Fruit fly (Drosophila melanogaster) whole organism, embryonic: ENCODE data around the gene CG15019.
A peak's percentile ranks its signal among the peaks of the same experiment; 100 is the strongest.

Source experiments
- BEAF-32 ChIP-seq: fragments of 200-800 bp; sonication (Bioruptor generic); optimal IDR thresholded peaks from 3 replicates; lab custom pipeline; 2017; ENCODE audit warnings: missing biosample characterization, missing genetic modification characterization, mild to moderate bottlenecking, moderate library complexity, missing genetic modification reagents
- CG10654 ChIP-seq: fragments of 200-800 bp; sonication (Bioruptor generic); optimal IDR thresholded peaks from 2 replicates; lab custom pipeline; 2016; ENCODE audit warnings: missing biosample characterization, missing genetic modification characterization
- CG11247 ChIP-seq: fragments of 200-800 bp; sonication (Bioruptor generic); IDR thresholded peaks from 2 replicates; pipeline ENCODE4 v1.3.6; 2022; ENCODE audit warnings: missing biosample characterization, missing genetic modification characterization
- CG11723 ChIP-seq: fragments of 200-800 bp; sonication (Bioruptor generic); optimal IDR thresholded peaks from 2 replicates; lab custom pipeline; 2017; ENCODE audit warnings: missing biosample characterization, mild to moderate bottlenecking, missing genetic modification characterization
- CG12299 ChIP-seq: fragments of 200-800 bp; sonication (Bioruptor generic); optimal IDR thresholded peaks from 2 replicates; lab custom pipeline; 2018; ENCODE audit warnings: missing biosample characterization, mild to moderate bottlenecking, missing genetic modification characterization
- CG15514 ChIP-seq: fragments of 200-800 bp; sonication (Bioruptor generic); optimal IDR thresholded peaks from 3 replicates; lab custom pipeline; 2017; ENCODE audit warnings: missing biosample characterization, missing genetic modification characterization, mild to moderate bottlenecking, moderate library complexity, missing genetic modification reagents
- CG1602 ChIP-seq: fragments of 200-800 bp; sonication (Bioruptor generic); optimal IDR thresholded peaks from 3 replicates; lab custom pipeline; 2016; ENCODE audit warnings: missing biosample characterization, missing genetic modification characterization
- CG17568 ChIP-seq: fragments of 200-800 bp; sonication (Bioruptor generic); optimal IDR thresholded peaks from 2 replicates; lab custom pipeline; 2018; ENCODE audit warnings: missing biosample characterization, mild to moderate bottlenecking, missing genetic modification characterization, moderate library complexity
- CG2712 ChIP-seq: fragments of 200-800 bp; optimal IDR thresholded peaks from 3 replicates; lab custom pipeline; 2019; ENCODE audit warnings: missing biosample characterization, mild to moderate bottlenecking, missing genetic modification characterization, moderate library complexity
- CG2875 ChIP-seq: fragments of 200-800 bp; sonication (Bioruptor generic); optimal IDR thresholded peaks from 2 replicates; lab custom pipeline; 2017; ENCODE audit warnings: missing biosample characterization, mild to moderate bottlenecking, missing genetic modification characterization, missing genetic modification reagents
- CG31224 ChIP-seq: fragments of 200-800 bp; sonication (Bioruptor generic); IDR thresholded peaks from 2 replicates; pipeline ENCODE4 v1.3.6; 2022; ENCODE audit warnings: missing biosample characterization, missing genetic modification characterization
- CG34224 ChIP-seq: fragments of 200-800 bp; sonication (Bioruptor generic); IDR thresholded peaks from 3 replicates; pipeline ENCODE4 v1.3.6; 2022; ENCODE audit warnings: missing biosample characterization, missing genetic modification characterization; ENCODE audit not compliant: partially characterized antibody
- CG4282 ChIP-seq: fragments of 200-800 bp; sonication (Bioruptor generic); optimal IDR thresholded peaks from 2 replicates; lab custom pipeline; 2016; ENCODE audit warnings: missing biosample characterization, missing genetic modification characterization
- CG4617 ChIP-seq: fragments of 200-800 bp; sonication (Bioruptor generic); optimal IDR thresholded peaks from 3 replicates; lab custom pipeline; 2016; ENCODE audit warnings: missing biosample characterization, missing genetic modification characterization, borderline replicate concordance
- CG4820 ChIP-seq: fragments of 200-800 bp; sonication (Bioruptor generic); optimal IDR thresholded peaks from 3 replicates; lab custom pipeline; 2016; ENCODE audit warnings: missing biosample characterization, missing genetic modification characterization
- CG5953 ChIP-seq: fragments of 200-800 bp; sonication (Bioruptor generic); IDR thresholded peaks from 2 replicates; pipeline ENCODE4 v1.3.6; 2022; ENCODE audit warnings: missing biosample characterization, missing genetic modification characterization
- CG7928 ChIP-seq: fragments of 200-800 bp; sonication (Bioruptor generic); optimal IDR thresholded peaks from 2 replicates; lab custom pipeline; 2017; ENCODE audit warnings: missing biosample characterization, mild to moderate bottlenecking, missing genetic modification characterization
- CG9876 ChIP-seq: fragments of 200-800 bp; sonication (Bioruptor generic); optimal IDR thresholded peaks from 2 replicates; lab custom pipeline; 2016; ENCODE audit warnings: missing biosample characterization, missing genetic modification characterization
- Dip3 ChIP-seq: fragments of 200-800 bp; sonication (Bioruptor generic); optimal IDR thresholded peaks from 3 replicates; lab custom pipeline; 2016; ENCODE audit warnings: missing biosample characterization, missing genetic modification characterization
- Fer1 ChIP-seq: fragments of 200-800 bp; sonication (Bioruptor generic); optimal IDR thresholded peaks from 2 replicates; lab custom pipeline; 2017; ENCODE audit warnings: missing biosample characterization, mild to moderate bottlenecking, missing genetic modification characterization
- Hr3 ChIP-seq: fragments of 200-800 bp; sonication (Bioruptor generic); optimal IDR thresholded peaks from 3 replicates; lab custom pipeline; 2016; ENCODE audit warnings: missing biosample characterization, missing genetic modification characterization
- Med ChIP-seq: fragments of 200-800 bp; sonication (Bioruptor generic); peaks from one replicate; lab custom pipeline; 2016; ENCODE audit warnings: missing biosample characterization, missing genetic modification characterization, mild to moderate bottlenecking, inconsistent platforms, moderate library complexity
- Mes4 ChIP-seq: fragments of 200-800 bp; sonication (Bioruptor generic); optimal IDR thresholded peaks from 2 replicates; lab custom pipeline; 2016; ENCODE audit warnings: missing biosample characterization, missing genetic modification characterization
- NC2α ChIP-seq: fragments of 200-800 bp; sonication (Bioruptor generic); optimal IDR thresholded peaks from 2 replicates; lab custom pipeline; 2016; ENCODE audit warnings: missing biosample characterization, missing genetic modification characterization
- NK7.1 ChIP-seq: fragments of 200-800 bp; sonication (Bioruptor generic); optimal IDR thresholded peaks from 3 replicates; lab custom pipeline; 2016; ENCODE audit warnings: missing biosample characterization, missing genetic modification characterization
- NfI ChIP-seq: fragments of 200-800 bp; sonication (Bioruptor generic); optimal IDR thresholded peaks from 3 replicates; lab custom pipeline; 2018; ENCODE audit warnings: missing biosample characterization, mild to moderate bottlenecking, missing genetic modification characterization, moderate library complexity
- Oaz ChIP-seq: fragments of 200-800 bp; sonication (Bioruptor generic); IDR thresholded peaks from 2 replicates; pipeline ENCODE4 v1.3.6; 2022; ENCODE audit warnings: missing biosample characterization, missing genetic modification characterization
- PHDP ChIP-seq: fragments of 200-800 bp; sonication (Bioruptor generic); optimal IDR thresholded peaks from 3 replicates; lab custom pipeline; 2018; ENCODE audit warnings: missing biosample characterization, mild to moderate bottlenecking, missing genetic modification characterization, moderate library complexity
- Six4 ChIP-seq: fragments of 200-800 bp; sonication (Bioruptor generic); optimal IDR thresholded peaks from 2 replicates; lab custom pipeline; 2016; ENCODE audit warnings: missing biosample characterization, missing genetic modification characterization
- Sox102F ChIP-seq: fragments of 200-800 bp; sonication (Bioruptor generic); optimal IDR thresholded peaks from 2 replicates; lab custom pipeline; 2018; ENCODE audit warnings: missing biosample characterization, mild to moderate bottlenecking, missing genetic modification characterization, moderate library complexity
- Sry-δ ChIP-seq: fragments of 200-800 bp; sonication (Bioruptor generic); optimal IDR thresholded peaks from 2 replicates; lab custom pipeline; 2016; ENCODE audit warnings: missing biosample characterization, missing genetic modification characterization
- YL-1 ChIP-seq: fragments of 200-800 bp; sonication (Bioruptor generic); optimal IDR thresholded peaks from 3 replicates; lab custom pipeline; 2017; ENCODE audit warnings: missing biosample characterization, mild to moderate bottlenecking, missing genetic modification characterization
- al ChIP-seq: fragments of 200-800 bp; sonication (Bioruptor generic); IDR thresholded peaks from 2 replicates; pipeline ENCODE4 v1.3.6; 2022; ENCODE audit warnings: missing biosample characterization, missing genetic modification characterization
- aop ChIP-seq: fragments of 200-800 bp; sonication (Bioruptor generic); IDR thresholded peaks from 2 replicates; pipeline ENCODE4 v1.3.6; 2022; ENCODE audit warnings: missing biosample characterization, missing genetic modification characterization
- ase ChIP-seq: fragments of 200-800 bp; sonication (Bioruptor generic); IDR thresholded peaks from 3 replicates; pipeline ENCODE4 v1.3.6; 2022; ENCODE audit warnings: missing biosample characterization, missing genetic modification characterization
- cwo ChIP-seq: fragments of 200-800 bp; sonication (Bioruptor generic); optimal IDR thresholded peaks from 3 replicates; lab custom pipeline; 2017; ENCODE audit warnings: missing biosample characterization, missing genetic modification characterization, mild to moderate bottlenecking, moderate library complexity, missing genetic modification reagents
- dmrt11E ChIP-seq: fragments of 200-800 bp; sonication (Bioruptor generic); optimal IDR thresholded peaks from 3 replicates; lab custom pipeline; 2018; ENCODE audit warnings: missing biosample characterization, mild to moderate bottlenecking, missing genetic modification characterization, moderate library complexity
- dysf ChIP-seq: fragments of 200-800 bp; sonication (Bioruptor generic); IDR thresholded peaks from 3 replicates; pipeline ENCODE4 v1.3.6; 2022; ENCODE audit warnings: missing biosample characterization, missing genetic modification characterization
- exex ChIP-seq: fragments of 200-800 bp; sonication (Bioruptor generic); optimal IDR thresholded peaks from 4 replicates; lab custom pipeline; 2018; ENCODE audit warnings: missing biosample characterization, mild to moderate bottlenecking, missing genetic modification characterization, moderate library complexity
- fd3F ChIP-seq: fragments of 200-800 bp; sonication (Bioruptor generic); optimal IDR thresholded peaks from 2 replicates; lab custom pipeline; 2018; ENCODE audit warnings: missing biosample characterization, mild to moderate bottlenecking, missing genetic modification characterization, moderate library complexity
- gsb-n ChIP-seq: fragments of 200-800 bp; sonication (Bioruptor generic); optimal IDR thresholded peaks from 3 replicates; lab custom pipeline; 2018; ENCODE audit warnings: missing biosample characterization, mild to moderate bottlenecking, missing genetic modification characterization
- her ChIP-seq: fragments of 200-800 bp; sonication (Bioruptor generic); optimal IDR thresholded peaks from 2 replicates; lab custom pipeline; 2016; ENCODE audit warnings: missing biosample characterization, missing genetic modification characterization
- jing ChIP-seq: fragments of 200-800 bp; sonication (Bioruptor generic); optimal IDR thresholded peaks from 2 replicates; lab custom pipeline; 2018; ENCODE audit warnings: missing biosample characterization, mild to moderate bottlenecking, missing genetic modification characterization
- mirr ChIP-seq: fragments of 200-800 bp; sonication (Bioruptor generic); optimal IDR thresholded peaks from 3 replicates; lab custom pipeline; 2018; ENCODE audit warnings: missing biosample characterization, mild to moderate bottlenecking, missing genetic modification characterization
- mld ChIP-seq: fragments of 200-800 bp; sonication (Bioruptor generic); IDR thresholded peaks from 3 replicates; pipeline ENCODE4 v1.3.6; 2022; ENCODE audit warnings: missing biosample characterization, missing genetic modification characterization; ENCODE audit not compliant: partially characterized antibody
- nerfin-2 ChIP-seq: fragments of 200-800 bp; sonication (Bioruptor generic); IDR thresholded peaks from 2 replicates; pipeline ENCODE4 v1.3.6; 2022; ENCODE audit warnings: missing biosample characterization, missing genetic modification characterization; ENCODE audit not compliant: partially characterized antibody
- onecut ChIP-seq: fragments of 200-800 bp; sonication (Bioruptor generic); IDR thresholded peaks from 2 replicates; pipeline ENCODE4 v1.3.6; 2022; ENCODE audit warnings: missing biosample characterization, missing genetic modification characterization
- peb ChIP-seq: fragments of 200-800 bp; sonication (Bioruptor generic); IDR thresholded peaks from 2 replicates; pipeline ENCODE4 v1.3.6; 2022; ENCODE audit warnings: missing biosample characterization, missing genetic modification characterization
- pita ChIP-seq: fragments of 200-800 bp; sonication (Bioruptor generic); optimal IDR thresholded peaks from 2 replicates; lab custom pipeline; 2017; ENCODE audit warnings: missing biosample characterization, mild to moderate bottlenecking, missing genetic modification characterization
- sens ChIP-seq: fragments of 200-800 bp; sonication (Bioruptor generic); peaks from one replicate; lab custom pipeline; 2016; ENCODE audit warnings: missing biosample characterization, missing genetic modification characterization
- ttk ChIP-seq: fragments of 200-800 bp; sonication (Bioruptor generic); IDR thresholded peaks from 2 replicates; pipeline ENCODE4 v2.1.2; 2022; ENCODE audit warnings: missing biosample characterization, missing genetic modification characterization
- z ChIP-seq: fragments of 200-800 bp; sonication (Bioruptor generic); IDR thresholded peaks from 3 replicates; pipeline ENCODE4 v1.3.6; 2022; ENCODE audit warnings: missing biosample characterization, missing genetic modification characterization

Gene CG15019

DNA sequence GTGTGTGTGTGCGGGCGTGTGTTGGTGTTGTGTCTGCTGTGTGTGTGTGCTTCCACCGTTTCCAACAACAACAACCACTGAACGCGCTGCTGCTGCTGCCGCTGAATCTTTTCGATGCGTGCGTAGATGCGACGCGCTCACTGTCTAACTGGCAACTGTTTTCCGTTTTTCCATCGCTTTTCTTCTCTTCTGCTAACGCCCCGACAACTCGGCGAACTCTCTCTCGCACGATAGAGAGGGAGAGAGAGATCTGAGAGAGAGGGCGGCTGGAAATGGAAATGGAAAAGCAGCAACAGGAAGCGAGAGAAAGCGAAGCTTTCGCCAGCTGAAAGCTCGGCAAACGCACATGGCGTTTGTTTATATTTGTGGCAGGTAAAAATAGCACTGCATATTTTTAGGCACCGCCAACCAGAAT lies 25.6 kb downstream of the CG15019 start, which contains the start of gene DopEcR (continued):
- TF ChIP-seq CG31224 (GFP tag; lab: Robert Waterston, UW) (no peak), mld (GFP tag; lab: Robert Waterston, UW) (no peak), nerfin-2 (GFP tag; lab: Robert Waterston, UW) (no peak), al (no peak), her (GFP tag; lab: Kevin White, UChicago) (peak; percentile 11), z (no peak), CG9876 (GFP tag; lab: Kevin White, UChicago) (no peak), CG12299 (tag; lab: Kevin White, UChicago) (no peak), CG7928 (GFP tag; lab: Kevin White, UChicago) (no peak), CG5953 (GFP tag; lab: Robert Waterston, UW) (no peak), Med (GFP tag; lab: Kevin White, UChicago) (peak; percentile 58), gsb-n (tag; lab: Kevin White, UChicago) (no peak), CG11247 (GFP tag; lab: Robert Waterston, UW) (no peak), CG15514 (GFP tag; lab: Kevin White, UChicago) (peak; percentile 31), peb (no peak), Oaz (GFP tag; lab: Robert Waterston, UW) (no peak), Dip3 (GFP tag; lab: Kevin White, UChicago) (no peak), NK7.1 (GFP tag; lab: Kevin White, UChicago) (no peak), CG34224 (GFP tag; lab: Robert Waterston, UW) (no peak), CG4282 (GFP tag; lab: Kevin White, UChicago) (no peak), Hr3 (GFP tag; lab: Kevin White, UChicago) (no peak), Sox102F (GFP tag; lab: Kevin White, UChicago) (no peak), dmrt11E (tag; lab: Kevin White, UChicago) (no peak), sens (GFP tag; lab: Kevin White, UChicago) (no peak), aop (no peak), pita (GFP tag; lab: Kevin White, UChicago) (no peak), CG2712 (tag; lab: Kevin White, UChicago) (no peak), NC2α (GFP tag; lab: Kevin White, UChicago) (no peak), exex (no peak), ase (GFP tag; lab: Robert Waterston, UW) (no peak), Fer1 (GFP tag; lab: Kevin White, UChicago) (peak; percentile 43), ttk (no peak), CG4617 (no peak), jing (GFP tag; lab: Kevin White, UChicago) (no peak), cwo (GFP tag; lab: Kevin White, UChicago) (no peak), CG1602 (GFP tag; lab: Kevin White, UChicago) (no peak), CG4820 (GFP tag; lab: Kevin White, UChicago) (no peak), dysf (no peak), mirr (peak; percentile 8), onecut (GFP tag; lab: Robert Waterston, UW) (peak; percentile 6; the same call in 1 of the 2 replicates), Mes4 (GFP tag; lab: Kevin White, UChicago) (no peak), PHDP (tag; lab: Kevin White, UChicago) (peak; percentile 24), CG17568 (GFP tag; lab: Kevin White, UChicago) (peak; percentile 37), YL-1 (GFP tag; lab: Kevin White, UChicago) (no peak), fd3F (GFP tag; lab: Kevin White, UChicago) (no peak), CG11723 (no peak), Six4 (no peak), CG10654 (GFP tag; lab: Kevin White, UChicago) (no peak), CG2875 (GFP tag; lab: Kevin White, UChicago) (peak; percentile 53), Sry-δ (GFP tag; lab: Kevin White, UChicago) (no peak), NfI (GFP tag; lab: Kevin White, UChicago) (peak; percentile 17), BEAF-32 (no peak)
